Fruit fly (Drosophila melanogaster): ENCODE results near the gene eIF3h.

DNA sequence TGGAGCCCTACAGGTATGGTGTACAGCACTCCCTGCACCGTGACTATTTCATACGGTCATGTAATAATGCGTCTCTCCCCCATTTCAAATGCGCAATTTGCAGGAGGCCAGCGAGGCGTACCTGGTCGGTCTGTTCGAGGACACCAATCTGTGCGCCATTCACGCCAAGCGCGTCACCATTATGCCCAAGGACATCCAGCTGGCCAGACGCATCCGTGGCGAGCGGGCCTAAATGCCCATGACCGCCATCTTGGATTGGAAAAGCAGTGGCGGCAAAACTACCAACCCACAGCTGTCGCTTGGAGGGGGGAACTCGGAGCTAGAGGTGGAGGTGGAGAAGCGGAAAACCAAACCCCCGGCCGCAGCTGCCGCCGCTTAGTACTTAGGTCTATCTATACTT, 2.6 kb upstream of the eIF3h start:
- no peak for TF ChIP-seq CG7045 (GFP tag; optimal IDR thresholded peaks at IDR 0.05)
- no peak for TF ChIP-seq cnc (optimal IDR thresholded peaks at IDR 0.05)
- no peak for TF ChIP-seq toe (GFP tag; optimal IDR thresholded peaks at IDR 0.05)
- TF ChIP-seq pad (GFP tag; optimal IDR thresholded peaks at IDR 0.05), result no peak
- no peak for TF ChIP-seq CG5204 (GFP tag; optimal IDR thresholded peaks at IDR 0.05)
- TF ChIP-seq kay (GFP tag; ENCODE audit: borderline replicate concordance), result no peak
- TF ChIP-seq Mnt (GFP tag; optimal IDR thresholded peaks at IDR 0.05), result no peak
- no peak for TF ChIP-seq bab1 (GFP tag; optimal IDR thresholded peaks at IDR 0.05)
- no peak for TF ChIP-seq CG7101 (tag; optimal IDR thresholded peaks at IDR 0.05)
